Worm (Caenorhabditis elegans): ENCODE data around the gene T24H10.5.

The T24H10.5 gene

ce11 chrII:9112851-9113250 lies 12.0 kb downstream of the T24H10.5 start, which contains the start of gene jun-1:
TSS of gene jun-1 (plus strand) at chrII:9113157.
- peak; percentile 48 for TF ChIP-seq lsy-2 (tag; optimal IDR thresholded peaks at IDR 0.05)
- TF ChIP-seq unc-62 (GFP tag; optimal IDR thresholded peaks at IDR 0.05) = peak; percentile 89
- no peak for TF ChIP-seq elt-1 (tag; optimal IDR thresholded peaks at IDR 0.05; ENCODE audit: borderline replicate concordance, insufficient read depth)
- TF ChIP-seq ces-1 (GFP tag; optimal IDR thresholded peaks at IDR 0.05) = peak; percentile 76
- TF ChIP-seq mep-1 (tag; optimal IDR thresholded peaks at IDR 0.05) = peak; percentile 19
- peak; percentile 35 for TF ChIP-seq pha-4 (tag; optimal IDR thresholded peaks at IDR 0.05)
- TF ChIP-seq unc-120 (tag; optimal IDR thresholded peaks at IDR 0.05; ENCODE audit: poor library complexity, severe bottlenecking) = peak; percentile 83
- no peak for TF ChIP-seq nhr-28 (tag; optimal IDR thresholded peaks at IDR 0.05)
- TF ChIP-seq mls-2 (tag; optimal IDR thresholded peaks at IDR 0.05) = peak; percentile 32
- TF ChIP-seq nhr-237 (tag; optimal IDR thresholded peaks at IDR 0.05) = peak; percentile 95

DNA sequence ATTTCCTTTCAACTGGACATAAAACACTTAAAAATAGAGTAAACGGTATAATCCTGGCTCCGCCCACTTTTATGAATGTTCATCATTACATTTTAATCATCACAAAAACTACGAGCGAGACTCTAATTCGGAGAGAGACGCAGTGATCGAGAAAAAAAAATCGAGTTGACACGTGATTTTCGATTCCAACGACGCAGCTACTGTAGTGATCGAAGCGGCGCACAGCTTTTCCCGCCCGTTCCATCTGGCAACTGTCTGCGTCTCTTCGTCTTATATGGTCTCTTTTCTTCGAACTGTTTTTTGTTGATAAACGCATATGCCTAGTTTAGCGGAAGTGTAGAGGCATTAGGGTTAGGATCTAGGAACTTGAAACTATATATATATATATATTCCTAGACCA lies 12.9 kb downstream of the T24H10.5 start:
- TF ChIP-seq nhr-76 (tag; optimal IDR thresholded peaks at IDR 0.05) (no peak), M03D4.4 (tag; optimal IDR thresholded peaks at IDR 0.05) (no peak)

- no peak for TF ChIP-seq sem-2 (GFP tag; optimal IDR thresholded peaks at IDR 0.05)
Observed at ce11 chrII:9114972-9115371, 14.1 kb downstream of the T24H10.5 start.

- TF ChIP-seq blmp-1 (tag; optimal IDR thresholded peaks at IDR 0.05) = no peak
Observed at ce11 chrII:9115644-9116043, 14.7 kb downstream of the T24H10.5 start.

ce11 chrII:9116404-9116803 lies 15.5 kb downstream of the T24H10.5 start:
- TF ChIP-seq M03D4.4 (tag; optimal IDR thresholded peaks at IDR 0.05) (no peak), elt-3 (tag; optimal IDR thresholded peaks at IDR 0.05) (no peak), ceh-43 (GFP tag; optimal IDR thresholded peaks at IDR 0.05) (no peak), nhr-28 (tag; optimal IDR thresholded peaks at IDR 0.05) (no peak), nhr-12 (tag; optimal IDR thresholded peaks at IDR 0.05) (no peak), nhr-76 (tag; optimal IDR thresholded peaks at IDR 0.05) (no peak), sem-2 (GFP tag; optimal IDR thresholded peaks at IDR 0.05) (no peak), sptf-1 (tag; optimal IDR thresholded peaks at IDR 0.05) (no peak), nhr-237 (tag; optimal IDR thresholded peaks at IDR 0.05) (no peak), mls-2 (tag; optimal IDR thresholded peaks at IDR 0.05) (no peak), hlh-1 (tag; optimal IDR thresholded peaks at IDR 0.05) (no peak), cnd-1 (tag; optimal IDR thresholded peaks at IDR 0.05) (no peak), lin-13 (tag; optimal IDR thresholded peaks at IDR 0.05) (no peak), bed-3 (GFP tag; optimal IDR thresholded peaks at IDR 0.05) (no peak), ham-2 (GFP tag; optimal IDR thresholded peaks at IDR 0.05) (no peak), pha-4 (tag; optimal IDR thresholded peaks at IDR 0.05) (no peak), unc-62 (GFP tag; optimal IDR thresholded peaks at IDR 0.05) (no peak)

DNA sequence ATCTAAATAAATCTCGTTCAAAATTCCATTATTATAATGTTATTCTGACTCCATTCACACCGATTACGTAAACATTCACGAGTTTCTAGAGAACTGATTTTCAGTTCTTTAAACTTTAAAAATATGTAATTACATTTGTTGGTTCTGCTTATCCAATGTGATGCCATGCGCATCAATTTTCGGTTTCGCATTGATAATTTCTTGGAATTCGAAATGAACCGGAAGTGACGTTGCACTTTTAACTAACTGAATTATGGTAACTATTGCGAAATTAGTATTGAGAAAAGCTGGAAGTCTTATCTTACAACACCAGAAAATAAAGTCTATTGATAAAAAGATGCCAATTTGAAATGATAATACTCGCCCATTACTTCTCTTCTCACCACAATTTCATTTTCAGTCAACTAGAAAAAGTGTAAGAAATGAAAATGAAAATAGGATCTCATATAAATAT lies 16.9 kb downstream of the T24H10.5 start:
- TF ChIP-seq nhr-2 (tag; optimal IDR thresholded peaks at IDR 0.05) (no peak), nhr-237 (tag; optimal IDR thresholded peaks at IDR 0.05) (no peak), drap-1 (GFP tag; optimal IDR thresholded peaks at IDR 0.05) (no peak), unc-120 (tag; optimal IDR thresholded peaks at IDR 0.05; ENCODE audit: poor library complexity, severe bottlenecking) (no peak), unc-39 (tag; optimal IDR thresholded peaks at IDR 0.05) (no peak), mab-5 (tag; optimal IDR thresholded peaks at IDR 0.05) (no peak), nhr-76 (tag; optimal IDR thresholded peaks at IDR 0.05) (no peak), sptf-1 (tag; optimal IDR thresholded peaks at IDR 0.05) (no peak), mls-2 (tag; optimal IDR thresholded peaks at IDR 0.05) (no peak), nhr-12 (tag; optimal IDR thresholded peaks at IDR 0.05) (no peak), ces-1 (GFP tag; optimal IDR thresholded peaks at IDR 0.05) (no peak), snpc-4 (tag; optimal IDR thresholded peaks at IDR 0.05) (no peak), M03D4.4 (tag; optimal IDR thresholded peaks at IDR 0.05) (no peak), lsy-2 (tag; optimal IDR thresholded peaks at IDR 0.05) (no peak), unc-62 (GFP tag; optimal IDR thresholded peaks at IDR 0.05) (no peak), blmp-1 (tag; optimal IDR thresholded peaks at IDR 0.05) (no peak), hlh-1 (tag; optimal IDR thresholded peaks at IDR 0.05) (no peak), elt-3 (tag; optimal IDR thresholded peaks at IDR 0.05) (no peak), nhr-28 (tag; optimal IDR thresholded peaks at IDR 0.05) (no peak), ceh-43 (GFP tag; optimal IDR thresholded peaks at IDR 0.05) (no peak)
